Fruit fly (Drosophila melanogaster): ENCODE results near the gene hoe2.

Gene hoe2

dm6 chr2L:4907986-4908385 is 28.3 kb downstream of the hoe2 start (continued):
- TF ChIP-seq ranshi (GFP tag; IDR thresholded peaks at IDR 0.05) (peak; percentile 51; the same call in 1 of the 2 replicates), Sox102F (GFP tag; optimal IDR thresholded peaks at IDR 0.05) (peak; percentile 93), CG7357 (GFP tag; IDR thresholded peaks at IDR 0.05) (0 out of 3 replicates have a peak, but pooled peaks have one; percentile 47), Dip3 (GFP tag; optimal IDR thresholded peaks at IDR 0.05) (no peak), Tbp (GFP tag; optimal IDR thresholded peaks at IDR 0.05) (no peak), org-1 (GFP tag; optimal IDR thresholded peaks at IDR 0.05) (peak; percentile 62), hb (GFP tag; IDR thresholded peaks at IDR 0.05; ENCODE audit: partially characterized antibody) (no peak), Scr (GFP tag; IDR thresholded peaks at IDR 0.05; ENCODE audit: partially characterized antibody) (no peak), onecut (GFP tag; IDR thresholded peaks at IDR 0.05) (peak; percentile 60), pzg (GFP tag; optimal IDR thresholded peaks at IDR 0.05) (no peak), Hr51 (GFP tag; optimal IDR thresholded peaks at IDR 0.05) (peak in 1 of 2 experiments; percentile 95), Hsf (GFP tag; optimal IDR thresholded peaks at IDR 0.05) (peak; percentile 47), pita (GFP tag; optimal IDR thresholded peaks at IDR 0.05) (no peak), CG10431 (GFP tag; optimal IDR thresholded peaks at IDR 0.05) (no peak), CG9797 (GFP tag; optimal IDR thresholded peaks at IDR 0.05) (no peak), CG10565 (GFP tag; optimal IDR thresholded peaks at IDR 0.05) (no peak), CG3995 (GFP tag; optimal IDR thresholded peaks at IDR 0.05) (no peak), ro (GFP tag; IDR thresholded peaks at IDR 0.05) (no peak), CG16815 (GFP tag; optimal IDR thresholded peaks at IDR 0.05) (no peak), psq (GFP tag; optimal IDR thresholded peaks at IDR 0.05) (peak; percentile 24), sob (GFP tag; IDR thresholded peaks at IDR 0.05) (peak; percentile 77), CG12155 (GFP tag; optimal IDR thresholded peaks at IDR 0.05) (no peak), lbe (GFP tag; optimal IDR thresholded peaks at IDR 0.05) (no peak), CG3163 (GFP tag; optimal IDR thresholded peaks at IDR 0.05) (no peak), peb (GFP tag; IDR thresholded peaks at IDR 0.05) (no peak), CG7556 (GFP tag; optimal IDR thresholded peaks at IDR 0.05) (peak; percentile 75), phol (tag; optimal IDR thresholded peaks at IDR 0.05) (peak; percentile 82), CG34224 (GFP tag; IDR thresholded peaks at IDR 0.05; ENCODE audit: partially characterized antibody) (no peak), CG6813 (GFP tag; optimal IDR thresholded peaks at IDR 0.05) (peak; percentile 47), Taf1 (GFP tag; IDR thresholded peaks at IDR 0.05) (peak; percentile 12; the same call in 1 of the 2 replicates), CG8765 (GFP tag; IDR thresholded peaks at IDR 0.05) (no peak), ham (GFP tag; IDR thresholded peaks at IDR 0.05) (no peak), CG1647 (GFP tag; optimal IDR thresholded peaks at IDR 0.05) (no peak), stc (GFP tag; IDR thresholded peaks at IDR 0.05) (peak; percentile 86), CG6254 (GFP tag; optimal IDR thresholded peaks at IDR 0.05) (peak; percentile 36), CG2875 (GFP tag; optimal IDR thresholded peaks at IDR 0.05) (peak; percentile 74), pros (GFP tag; optimal IDR thresholded peaks at IDR 0.05) (no peak), CG11247 (GFP tag; IDR thresholded peaks at IDR 0.05) (peak; percentile 20; the same call in 1 of the 2 replicates), CG3847 (GFP tag; IDR thresholded peaks at IDR 0.05) (no peak), CG6791 (GFP tag; IDR thresholded peaks at IDR 0.05; ENCODE audit: partially characterized antibody) (no peak), Antp (GFP tag; optimal IDR thresholded peaks at IDR 0.05) (no peak), Mrtf (GFP tag; IDR thresholded peaks at IDR 0.05) (no peak), Oaz (GFP tag; IDR thresholded peaks at IDR 0.05) (peak; percentile 23; the same call in 1 of the 2 replicates), lola (GFP tag; optimal IDR thresholded peaks at IDR 0.05) (peak in 1 of 3 experiments; percentile 43), jing (GFP tag; optimal IDR thresholded peaks at IDR 0.05) (peak; percentile 56), Hmr (GFP tag; optimal IDR thresholded peaks at IDR 0.05) (peak; percentile 44), CG43689 (GFP tag; IDR thresholded peaks at IDR 0.05) (peak; percentile 63; the same call in 1 of the 2 replicates), CG7839 (tag; optimal IDR thresholded peaks at IDR 0.05) (peak; percentile 70), CG5245 (GFP tag; optimal IDR thresholded peaks at IDR 0.05) (peak; percentile 55), HHEX (GFP tag; optimal IDR thresholded peaks at IDR 0.05) (peak; percentile 74), repo (GFP tag; optimal IDR thresholded peaks at IDR 0.05) (no peak)

Measured in whole organism, embryonic.